Fruit fly (Drosophila melanogaster) whole organism, embryonic: ENCODE results near the gene dlp.

Experiments used
- Abd-B ChIP-seq: fragments of 200-800 bp; sonication (Bioruptor generic); optimal IDR thresholded peaks from 2 replicates; lab custom pipeline; 2018; ENCODE audit warnings: missing biosample characterization, mild to moderate bottlenecking, missing genetic modification characterization, moderate library complexity
- Atf3 ChIP-seq: fragments of 200-800 bp; sonication (Bioruptor generic); optimal IDR thresholded peaks from 3 replicates; lab custom pipeline; 2016; ENCODE audit warnings: missing biosample characterization, missing genetic modification characterization
- Awh ChIP-seq: fragments of 200-800 bp; sonication (Bioruptor generic); IDR thresholded peaks from 2 replicates; pipeline ENCODE4, ENCODE4 v1.3.6; 2022; ENCODE audit warnings: missing biosample characterization, missing genetic modification characterization
- CG10147 ChIP-seq: fragments of 200-800 bp; sonication (Bioruptor generic); optimal IDR thresholded peaks from 2 replicates; lab custom pipeline; 2019; ENCODE audit warnings: missing biosample characterization, mild to moderate bottlenecking, missing genetic modification characterization, moderate library complexity
- CG10321 ChIP-seq: fragments of 200-800 bp; sonication (Bioruptor generic); IDR thresholded peaks from 2 replicates; pipeline ENCODE4 v1.3.6; 2022; ENCODE audit warnings: missing biosample characterization, missing genetic modification characterization
- CG11093 ChIP-seq: fragments of 200-800 bp; sonication (Bioruptor generic); IDR thresholded peaks from 3 replicates; pipeline ENCODE4 v1.3.6; 2022; ENCODE audit warnings: missing biosample characterization, missing genetic modification characterization
- CG13624 ChIP-seq: fragments of 200-800 bp; sonication (Bioruptor generic); optimal IDR thresholded peaks from 2 replicates; lab custom pipeline; 2016; ENCODE audit warnings: missing biosample characterization, missing genetic modification characterization
- CG13894 ChIP-seq: fragments of 200-800 bp; sonication (Bioruptor generic); optimal IDR thresholded peaks from 3 replicates; lab custom pipeline; 2018; ENCODE audit warnings: missing biosample characterization, mild to moderate bottlenecking, missing genetic modification characterization, moderate library complexity
- CG17802 ChIP-seq: fragments of 200-800 bp; sonication (Bioruptor generic); optimal IDR thresholded peaks from 2 replicates; lab custom pipeline; 2018; ENCODE audit warnings: missing biosample characterization, mild to moderate bottlenecking, missing genetic modification characterization, moderate library complexity
- CG18011 ChIP-seq: fragments of 200-800 bp; sonication (Bioruptor generic); optimal IDR thresholded peaks from 2 replicates; lab custom pipeline; 2017; ENCODE audit warnings: missing biosample characterization, missing genetic modification characterization, mild to moderate bottlenecking, moderate library complexity, missing genotype
- CG18599 ChIP-seq: fragments of 200-800 bp; sonication (Bioruptor generic); optimal IDR thresholded peaks from 3 replicates; lab custom pipeline; 2017; ENCODE audit warnings: missing biosample characterization, missing genetic modification characterization, mild to moderate bottlenecking, moderate library complexity, missing genetic modification reagents
- CG3281 ChIP-seq: fragments of 200-800 bp; sonication (Bioruptor generic); optimal IDR thresholded peaks from 3 replicates; lab custom pipeline; 2017; ENCODE audit warnings: missing biosample characterization, mild to moderate bottlenecking, missing genetic modification characterization
- CG34376 ChIP-seq: fragments of 200-800 bp; sonication (Bioruptor generic); optimal IDR thresholded peaks from 2 replicates; lab custom pipeline; 2018; ENCODE audit warnings: missing biosample characterization, mild to moderate bottlenecking, missing genetic modification characterization
- CG34422 ChIP-seq: fragments of 200-800 bp; sonication (Bioruptor generic); IDR thresholded peaks from 3 replicates; pipeline ENCODE4 v1.3.6; 2022; ENCODE audit warnings: missing biosample characterization, missing genetic modification characterization
- CG4617 ChIP-seq: fragments of 200-800 bp; sonication (Bioruptor generic); optimal IDR thresholded peaks from 3 replicates; lab custom pipeline; 2016; ENCODE audit warnings: missing biosample characterization, missing genetic modification characterization, borderline replicate concordance
- CG8359 ChIP-seq: fragments of 200-800 bp; sonication (Bioruptor generic); optimal IDR thresholded peaks from 2 replicates; lab custom pipeline; 2017; ENCODE audit warnings: missing biosample characterization, mild to moderate bottlenecking, missing genetic modification characterization, borderline replicate concordance
- Chrac-16 ChIP-seq: fragments of 200-800 bp; sonication (Bioruptor generic); optimal IDR thresholded peaks from 3 replicates; lab custom pipeline; 2016; ENCODE audit warnings: missing biosample characterization, missing genetic modification characterization
- Dbx ChIP-seq: fragments of 200-800 bp; sonication (Bioruptor generic); IDR thresholded peaks from 3 replicates; pipeline ENCODE4 v1.3.6; 2022; ENCODE audit warnings: missing biosample characterization, missing genetic modification characterization
- Ets65A ChIP-seq: fragments of 200-800 bp; sonication (Bioruptor generic); peaks from one replicate; lab custom pipeline; 2016; ENCODE audit warnings: missing biosample characterization, missing genetic modification characterization
- Hmr ChIP-seq: fragments of 200-800 bp; sonication (Bioruptor generic); optimal IDR thresholded peaks from 3 replicates; lab custom pipeline; 2017; ENCODE audit warnings: mild to moderate bottlenecking, missing biosample characterization, missing genetic modification reagents, missing genetic modification characterization
- Hmx ChIP-seq: fragments of 200-800 bp; sonication (Bioruptor generic); optimal IDR thresholded peaks from 2 replicates; lab custom pipeline; 2016; ENCODE audit warnings: missing biosample characterization, missing genetic modification characterization
- Hr3 ChIP-seq: fragments of 200-800 bp; sonication (Bioruptor generic); optimal IDR thresholded peaks from 3 replicates; lab custom pipeline; 2016; ENCODE audit warnings: missing biosample characterization, missing genetic modification characterization
- Hr78 ChIP-seq, 2 experiments: fragments of 200-800 bp in 1 of 2; fragments of >200 bp in 1 of 2; sonication (Bioruptor generic) in 1 of 2; optimal IDR thresholded peaks; 2 replicates each; lab custom pipeline; 2017 to 2019; ENCODE audit warnings: missing biosample characterization in 2 of 2, missing genetic modification characterization in 2 of 2, mild to moderate bottlenecking in 1 of 2, moderate library complexity in 1 of 2
- MBD-R2 ChIP-seq: fragments of 200-800 bp; sonication (Bioruptor generic); IDR thresholded peaks from 2 replicates; pipeline ENCODE4 v1.3.6; 2022; ENCODE audit warnings: missing biosample characterization, missing genetic modification characterization
- Med ChIP-seq: fragments of 200-800 bp; sonication (Bioruptor generic); peaks from one replicate; lab custom pipeline; 2016; ENCODE audit warnings: missing biosample characterization, missing genetic modification characterization, mild to moderate bottlenecking, inconsistent platforms, moderate library complexity
- NK7.1 ChIP-seq: fragments of 200-800 bp; sonication (Bioruptor generic); optimal IDR thresholded peaks from 3 replicates; lab custom pipeline; 2016; ENCODE audit warnings: missing biosample characterization, missing genetic modification characterization
- Oaz ChIP-seq: fragments of 200-800 bp; sonication (Bioruptor generic); IDR thresholded peaks from 2 replicates; pipeline ENCODE4 v1.3.6; 2022; ENCODE audit warnings: missing biosample characterization, missing genetic modification characterization
- Optix ChIP-seq: fragments of 200-800 bp; sonication (Bioruptor generic); IDR thresholded peaks from 3 replicates; pipeline ENCODE4 v1.3.6; 2022; ENCODE audit warnings: missing biosample characterization, missing genetic modification characterization
- PHDP ChIP-seq: fragments of 200-800 bp; sonication (Bioruptor generic); optimal IDR thresholded peaks from 3 replicates; lab custom pipeline; 2018; ENCODE audit warnings: missing biosample characterization, mild to moderate bottlenecking, missing genetic modification characterization, moderate library complexity
- Side ChIP-seq: fragments of 200-800 bp; sonication (Bioruptor generic); optimal IDR thresholded peaks from 2 replicates; lab custom pipeline; 2016; ENCODE audit warnings: missing biosample characterization, missing genetic modification characterization
- Sox102F ChIP-seq: fragments of 200-800 bp; sonication (Bioruptor generic); optimal IDR thresholded peaks from 2 replicates; lab custom pipeline; 2018; ENCODE audit warnings: missing biosample characterization, mild to moderate bottlenecking, missing genetic modification characterization, moderate library complexity
- abd-A ChIP-seq: fragments of 200-800 bp; sonication (Bioruptor generic); optimal IDR thresholded peaks from 3 replicates; lab custom pipeline; 2019; ENCODE audit warnings: missing biosample characterization, mild to moderate bottlenecking, missing genetic modification characterization, moderate library complexity
- ara ChIP-seq: fragments of 200-800 bp; sonication (Bioruptor generic); IDR thresholded peaks from 2 replicates; pipeline ENCODE4 v1.3.6; 2022; ENCODE audit warnings: missing biosample characterization, missing genetic modification characterization
- bbx ChIP-seq: fragments of 200-800 bp; sonication (Bioruptor generic); IDR thresholded peaks from 2 replicates; pipeline ENCODE4 v1.3.6; 2022; ENCODE audit warnings: missing biosample characterization, missing genetic modification characterization; ENCODE audit not compliant: partially characterized antibody
- crol ChIP-seq: fragments of 200-800 bp; sonication (Bioruptor generic); IDR thresholded peaks from 2 replicates; pipeline ENCODE4 v1.3.6; 2022; ENCODE audit warnings: missing biosample characterization, missing genetic modification characterization
- dysf ChIP-seq: fragments of 200-800 bp; sonication (Bioruptor generic); IDR thresholded peaks from 3 replicates; pipeline ENCODE4 v1.3.6; 2022; ENCODE audit warnings: missing biosample characterization, missing genetic modification characterization
- ewg ChIP-seq: fragments of 200-800 bp; sonication (Bioruptor generic); optimal IDR thresholded peaks from 3 replicates; lab custom pipeline; 2017; ENCODE audit warnings: mild to moderate bottlenecking, missing biosample characterization, missing genetic modification reagents, missing genetic modification characterization
- gsb-n ChIP-seq: fragments of 200-800 bp; sonication (Bioruptor generic); optimal IDR thresholded peaks from 3 replicates; lab custom pipeline; 2018; ENCODE audit warnings: missing biosample characterization, mild to moderate bottlenecking, missing genetic modification characterization
- kni ChIP-seq: fragments of 200-800 bp; sonication (Bioruptor generic); optimal IDR thresholded peaks from 3 replicates; lab custom pipeline; 2017; ENCODE audit warnings: mild to moderate bottlenecking, missing biosample characterization, missing genetic modification reagents, missing genetic modification characterization
- maf-S ChIP-seq: fragments of 200-800 bp; sonication (Bioruptor generic); optimal IDR thresholded peaks from 2 replicates; lab custom pipeline; 2016; ENCODE audit warnings: missing biosample characterization, missing genetic modification characterization
- oc ChIP-seq: fragments of 200-800 bp; sonication (Bioruptor generic); optimal IDR thresholded peaks from 2 replicates; lab custom pipeline; 2018; ENCODE audit warnings: missing biosample characterization, mild to moderate bottlenecking, missing genetic modification characterization, moderate library complexity
- pros ChIP-seq: fragments of 200-800 bp; sonication (Bioruptor generic); optimal IDR thresholded peaks from 3 replicates; lab custom pipeline; 2019; ENCODE audit warnings: missing biosample characterization, mild to moderate bottlenecking, missing genetic modification characterization, moderate library complexity
- sd ChIP-seq: fragments of 200-800 bp; sonication (Bioruptor generic); optimal IDR thresholded peaks from 3 replicates; lab custom pipeline; 2018; ENCODE audit warnings: missing biosample characterization, mild to moderate bottlenecking, missing genetic modification characterization, moderate library complexity
- slp2 ChIP-seq: fragments of 200-800 bp; sonication (Bioruptor generic); optimal IDR thresholded peaks from 2 replicates; lab custom pipeline; 2016; ENCODE audit warnings: missing biosample characterization, missing genetic modification characterization
- sr ChIP-seq: fragments of 200-800 bp; sonication (Bioruptor generic); IDR thresholded peaks from 3 replicates; pipeline ENCODE4 v1.3.6; 2022; ENCODE audit warnings: missing biosample characterization, missing genetic modification characterization
- tll ChIP-seq, 2 experiments: fragments of 200-800 bp in 1 of 2; fragments of >200 bp in 1 of 2; sonication (Bioruptor generic) in 1 of 2; optimal IDR thresholded peaks; 2 replicates each; lab custom pipeline; 2017 to 2019; ENCODE audit warnings: missing biosample characterization in 2 of 2, missing genetic modification characterization in 2 of 2, mild to moderate bottlenecking in 1 of 2, moderate library complexity in 1 of 2
- zf30C ChIP-seq: fragments of 200-800 bp; sonication (Bioruptor generic); optimal IDR thresholded peaks from 3 replicates; lab custom pipeline; 2018; ENCODE audit warnings: missing biosample characterization, mild to moderate bottlenecking, missing genetic modification characterization

dlp gene

dm6 chr3L:14637705-14638529 lies 5.5 kb downstream of the dlp start (continued):
- peak in 1 of 2 experiments; percentile 88 for TF ChIP-seq tll (GFP tag; optimal IDR thresholded peaks at IDR 0.05; lab: Kevin White, UChicago)
- TF ChIP-seq CG3281 (GFP tag; lab: Kevin White, UChicago), result no peak
- no peak for TF ChIP-seq Med (GFP tag; lab: Kevin White, UChicago)

DNA sequence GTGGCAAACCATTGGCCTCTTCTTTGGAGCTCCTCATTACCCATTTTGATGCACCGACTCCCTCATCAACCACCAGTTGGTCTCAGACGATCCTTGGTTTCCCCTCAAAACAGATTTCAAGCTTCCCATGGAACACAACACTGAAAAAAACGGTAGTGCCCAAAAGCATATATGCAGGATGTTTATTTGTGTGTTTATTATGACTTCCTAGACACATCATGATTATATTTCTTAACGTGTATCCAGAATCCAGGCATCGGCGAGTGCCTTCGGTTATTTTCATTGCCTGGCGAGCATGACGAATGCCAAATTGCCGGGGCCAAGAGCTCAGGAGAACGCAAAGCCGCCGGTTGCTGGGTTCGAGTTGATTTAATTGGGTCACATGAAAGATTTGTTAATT lies 7.4 kb downstream of the dlp start:
- no peak for TF ChIP-seq maf-S (GFP tag; lab: Kevin White, UChicago)
- no peak for TF ChIP-seq CG10147 (GFP tag; lab: Kevin White, UChicago)
- no peak for TF ChIP-seq CG8359 (GFP tag; lab: Kevin White, UChicago)
- no peak for TF ChIP-seq CG11093 (GFP tag; lab: Robert Waterston, UW)
- TF ChIP-seq MBD-R2 (GFP tag; lab: Robert Waterston, UW), result no peak
- TF ChIP-seq Optix (GFP tag; lab: Robert Waterston, UW), result no peak
- TF ChIP-seq Oaz (GFP tag; lab: Robert Waterston, UW), result 0 out of 2 replicates have a peak, but pooled peaks have one; percentile 13
- no peak for TF ChIP-seq Hr78 (GFP tag; optimal IDR thresholded peaks at IDR 0.05; lab: Kevin White, UChicago)
- TF ChIP-seq Hmr, result no peak
- no peak for TF ChIP-seq gsb-n
- no peak for TF ChIP-seq ewg
- no peak for TF ChIP-seq PHDP (tag; lab: Kevin White, UChicago)
- no peak for TF ChIP-seq dysf (GFP tag; lab: Robert Waterston, UW)
- no peak for TF ChIP-seq CG34376 (GFP tag; lab: Kevin White, UChicago)
- TF ChIP-seq CG18011 (GFP tag; lab: Kevin White, UChicago), result no peak
- no peak for TF ChIP-seq oc
- no peak for TF ChIP-seq pros
- no peak for TF ChIP-seq CG10321 (GFP tag; lab: Robert Waterston, UW)
- no peak for TF ChIP-seq Sox102F (GFP tag; lab: Kevin White, UChicago)
- TF ChIP-seq NK7.1, result no peak
- no peak for TF ChIP-seq slp2 (GFP tag; lab: Kevin White, UChicago)
- peak; percentile 50 for TF ChIP-seq zf30C
- no peak for TF ChIP-seq CG4617
- no peak for TF ChIP-seq ara (GFP tag; lab: Robert Waterston, UW)
- no peak for TF ChIP-seq CG18599
- 0 out of 3 replicates have a peak, but pooled peaks have one; percentile 8 for TF ChIP-seq Dbx
- no peak for TF ChIP-seq Hmx (GFP tag; lab: Kevin White, UChicago)
- no peak for TF ChIP-seq Atf3 (GFP tag; lab: Kevin White, UChicago)
- TF ChIP-seq bbx, result no peak
- no peak for TF ChIP-seq CG34422 (GFP tag; lab: Robert Waterston, UW)
- peak; percentile 48 for TF ChIP-seq Ets65A (GFP tag; lab: Kevin White, UChicago)

DNA sequence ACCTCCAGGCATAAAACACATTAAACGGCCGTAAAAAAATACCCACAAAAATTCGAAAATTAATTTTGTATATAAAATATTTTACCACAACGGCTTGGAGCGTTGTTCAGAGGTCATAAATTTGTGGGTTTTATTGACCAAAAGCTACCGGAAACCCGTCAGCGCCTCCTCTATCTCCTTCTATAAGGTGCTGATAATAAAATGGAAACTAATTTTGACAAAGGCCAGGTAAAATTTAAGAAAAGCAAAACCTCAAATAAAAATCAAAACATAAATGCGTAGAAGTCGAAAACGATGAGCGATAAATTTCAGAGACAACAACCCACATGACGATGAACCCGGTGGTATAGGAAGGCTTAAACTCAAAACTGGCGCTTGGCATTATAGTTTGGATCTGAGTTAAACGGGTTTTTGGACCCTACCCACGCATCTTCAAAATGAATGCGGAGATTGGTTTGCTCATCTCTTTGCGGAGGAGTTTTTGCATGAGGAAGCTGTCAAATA lies 8.5 kb downstream of the dlp start:
- no peak for TF ChIP-seq Chrac-16 (GFP tag; lab: Kevin White, UChicago)
- TF ChIP-seq ewg, result no peak
- peak; percentile 61; the same call in 1 of the 3 replicates for TF ChIP-seq sr (GFP tag; lab: Robert Waterston, UW)
- peak; percentile 22 for TF ChIP-seq kni (GFP tag; lab: Kevin White, UChicago)
- TF ChIP-seq abd-A, result peak; percentile 98
- peak; percentile 2 for TF ChIP-seq CG13624 (GFP tag; lab: Kevin White, UChicago)
- 0 out of 2 replicates have a peak, but pooled peaks have one; percentile 14 for TF ChIP-seq Awh (GFP tag; lab: Robert Waterston, UW)
- no peak for TF ChIP-seq Side (GFP tag; lab: Kevin White, UChicago)
- TF ChIP-seq Abd-B, result peak; percentile 1
- TF ChIP-seq oc, result peak; percentile 61
- TF ChIP-seq crol, result no peak
- TF ChIP-seq CG13894 (tag; lab: Kevin White, UChicago), result peak; percentile 91
- TF ChIP-seq sd (tag; lab: Kevin White, UChicago), result peak; percentile 59
- no peak for TF ChIP-seq CG17802 (tag; lab: Kevin White, UChicago)
- no peak for TF ChIP-seq Hr3 (GFP tag; lab: Kevin White, UChicago)
